Fruit fly (Drosophila melanogaster) whole organism, adult: ENCODE measurements around the gene CG17261.

ENCODE experiments used
- Clk ChIP-seq: fragments of 200-800 bp; sonication (Bioruptor generic); optimal IDR thresholded peaks from 2 replicates; lab custom pipeline; 2017; ENCODE audit warnings: missing biosample characterization, missing genetic modification characterization
- cnc ChIP-seq, 2 experiments: fragments of >200 bp; optimal IDR thresholded peaks; 2 replicates each; lab custom pipeline; 2017
- tj ChIP-seq: fragments of 200-800 bp; sonication (Bioruptor generic); optimal IDR thresholded peaks from 3 replicates; lab custom pipeline; 2017; ENCODE audit warnings: missing biosample characterization, mild to moderate bottlenecking, missing genetic modification characterization, moderate library complexity
- toe ChIP-seq: fragments of 200-800 bp; sonication (Bioruptor generic); optimal IDR thresholded peaks from 2 replicates; lab custom pipeline; 2016; ENCODE audit warnings: missing biosample characterization, missing genetic modification characterization

The CG17261 gene

DNA sequence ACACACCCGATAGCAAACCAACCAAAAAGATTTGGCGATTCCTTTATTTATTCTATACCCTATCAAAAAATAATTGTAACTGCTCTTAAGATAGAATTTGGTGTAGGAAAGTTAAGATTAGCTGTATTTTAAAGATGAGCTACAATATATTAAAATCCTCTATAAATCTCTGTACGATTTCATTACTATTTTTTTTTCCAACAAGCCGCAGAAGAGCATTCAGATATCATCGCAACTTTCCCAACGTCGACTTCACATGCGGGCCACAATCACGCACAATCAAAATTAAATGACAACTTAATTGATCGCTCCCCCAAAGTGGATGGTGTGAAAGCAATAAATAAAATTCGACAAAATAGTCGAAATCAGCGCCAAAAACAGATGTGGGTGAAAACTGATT is 50.2 kb downstream of the CG17261 start:
- TF ChIP-seq cnc (optimal IDR thresholded peaks at IDR 0.05; lab: Kevin White, UChicago) (no peak), Clk (no peak), tj (GFP tag; lab: Kevin White, UChicago) (no peak), toe (GFP tag; lab: Kevin White, UChicago) (no peak)
